Worm (Caenorhabditis elegans) whole organism, mixed stage, embryonic: ENCODE data around the gene ech-5.

ENCODE experiments used
- ceh-83 ChIP-seq: fragments of 200-800 bp; sonication (Bioruptor generic); optimal IDR thresholded peaks from 2 replicates; lab custom pipeline; 2018; ENCODE audit warnings: mild to moderate bottlenecking, missing genetic modification characterization, missing compliant biosample characterization
- lin-32 ChIP-seq: fragments of 200-800 bp; sonication (Bioruptor generic); optimal IDR thresholded peaks from 2 replicates; lab custom pipeline; 2018; ENCODE audit warnings: mild to moderate bottlenecking, missing genetic modification characterization, missing compliant biosample characterization
- lsy-2 ChIP-seq: fragments of 150-350 bp; optimal IDR thresholded peaks from 2 replicates; lab custom pipeline; 2014; ENCODE audit warnings: missing biosample characterization, missing genetic modification characterization
- mep-1 ChIP-seq: fragments of 150-350 bp; optimal IDR thresholded peaks from 2 replicates; lab custom pipeline; 2017; ENCODE audit warnings: missing biosample characterization, missing genetic modification reagents, missing genetic modification characterization, inconsistent platforms
- nhr-76 ChIP-seq: sonication (generic microtip); optimal IDR thresholded peaks from 2 replicates; lab custom pipeline; 2017; ENCODE audit warnings: missing biosample characterization, missing genetic modification characterization
- pha-4 ChIP-seq: fragments of 150-350 bp; optimal IDR thresholded peaks from 2 replicates; lab custom pipeline; 2018; ENCODE audit warnings: missing biosample characterization, missing genetic modification reagents, missing genetic modification characterization
- unc-39 ChIP-seq: fragments of 150-350 bp; optimal IDR thresholded peaks from 2 replicates; lab custom pipeline; 2014; ENCODE audit warnings: missing biosample characterization, missing genetic modification characterization
- ztf-11 ChIP-seq: fragments of 150-350 bp; optimal IDR thresholded peaks from 2 replicates; lab custom pipeline; 2014; ENCODE audit warnings: missing biosample characterization, missing genetic modification characterization

DNA sequence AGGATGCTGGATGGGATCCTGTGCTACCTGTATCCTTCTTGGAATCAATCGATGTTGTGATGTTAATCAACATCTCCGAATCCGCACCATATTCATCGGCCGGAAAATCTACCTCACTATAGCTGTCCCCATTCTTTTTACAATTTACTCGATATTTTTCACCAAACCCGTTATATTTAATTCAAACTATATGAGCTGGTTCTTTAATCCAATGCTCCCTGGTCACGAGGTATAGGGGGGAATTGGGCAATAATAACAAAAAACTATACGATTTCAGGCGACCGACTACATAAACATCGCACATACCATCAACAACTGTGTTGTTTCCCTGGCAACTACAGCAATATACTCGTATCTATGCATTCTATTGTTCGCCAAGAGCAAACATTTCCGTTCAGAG, 39.3 kb upstream of the ech-5 start:
- TF ChIP-seq unc-39 (tag; lab: Kevin White, UChicago) (no peak), ztf-11 (tag; lab: Kevin White, UChicago) (no peak), pha-4 (tag; lab: Kevin White, UChicago) (no peak), lsy-2 (tag; lab: Kevin White, UChicago) (no peak), ceh-83 (no peak), lin-32 (GFP tag; lab: Kevin White, UChicago) (no peak), mep-1 (tag; lab: Kevin White, UChicago) (no peak), nhr-76 (tag; lab: Kevin White, UChicago) (no peak)
